Worm (Caenorhabditis elegans) whole organism, L3 larva: ENCODE results near the gene F52D2.6.

Experiments used
- ceh-16 ChIP-seq: sonication (generic microtip); optimal IDR thresholded peaks from 2 replicates; lab custom pipeline; 2017; ENCODE audit warnings: missing biosample characterization, missing genetic modification characterization
- egl-5 ChIP-seq: fragments of 150-350 bp; optimal IDR thresholded peaks from 2 replicates; lab custom pipeline; 2017; ENCODE audit warnings: missing biosample characterization, missing genetic modification reagents, missing genetic modification characterization, inconsistent platforms
- elt-1 ChIP-seq: fragments of 150-350 bp; optimal IDR thresholded peaks from 2 replicates; lab custom pipeline; 2014; ENCODE audit warnings: missing biosample characterization, missing genetic modification characterization
- elt-2 ChIP-seq: sonication (generic microtip); optimal IDR thresholded peaks from 2 replicates; lab custom pipeline; 2016; ENCODE audit warnings: missing genetic modification reagents, mild to moderate bottlenecking, missing genetic modification characterization, missing compliant biosample characterization
- mdl-1 ChIP-seq: fragments of 150-350 bp; optimal IDR thresholded peaks from 2 replicates; lab custom pipeline; 2014; ENCODE audit warnings: missing biosample characterization, missing genetic modification characterization
- mml-1 ChIP-seq: fragments of 150-350 bp; sonication (generic microtip); optimal IDR thresholded peaks from 3 replicates; lab custom pipeline; 2014; ENCODE audit warnings: missing biosample characterization, missing genetic modification characterization
- nhr-28 ChIP-seq: fragments of 150-350 bp; optimal IDR thresholded peaks from 2 replicates; lab custom pipeline; 2014; ENCODE audit warnings: missing biosample characterization, missing genetic modification characterization
- pha-4 ChIP-seq: fragments of 150-350 bp; optimal IDR thresholded peaks from 2 replicates; lab custom pipeline; 2014; ENCODE audit warnings: missing biosample characterization, missing genetic modification reagents, missing genetic modification characterization
- pqm-1 ChIP-seq: fragments of 150-350 bp; optimal IDR thresholded peaks from 2 replicates; lab custom pipeline; 2017; ENCODE audit warnings: missing biosample characterization, missing genetic modification characterization, inconsistent platforms

F52D2.6 gene

DNA sequence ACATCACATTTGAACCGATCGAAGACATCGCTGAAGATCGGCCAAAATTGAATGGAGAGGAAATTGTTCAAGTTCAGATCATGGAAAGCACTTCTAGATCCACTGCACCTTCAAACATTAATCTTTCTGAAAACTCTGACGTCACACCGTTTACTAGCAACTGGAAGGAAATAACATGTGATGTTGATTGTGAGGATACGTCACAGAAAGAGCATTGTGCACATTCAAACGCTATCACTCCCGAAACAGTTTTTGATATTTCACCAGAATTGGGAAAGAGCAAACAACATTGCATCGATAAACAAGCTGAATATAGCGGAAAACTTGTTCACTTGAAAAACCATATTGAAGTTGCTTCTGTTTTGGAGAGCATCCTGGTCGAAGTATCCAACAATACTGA lies 45.8 kb downstream of the F52D2.6 start:
- peak; percentile 34 for TF ChIP-seq pqm-1
- TF ChIP-seq nhr-28 (tag; lab: Kevin White, UChicago): no peak
- no peak for TF ChIP-seq mdl-1 (tag; lab: Kevin White, UChicago)
- TF ChIP-seq ceh-16 (tag; lab: Kevin White, UChicago): no peak
- TF ChIP-seq elt-2 (tag; lab: Kevin White, UChicago): peak; percentile 46
- no peak for TF ChIP-seq mml-1 (tag; lab: Kevin White, UChicago)
- TF ChIP-seq pha-4 (tag; lab: Kevin White, UChicago): peak; percentile 24
- no peak for TF ChIP-seq egl-5 (tag; lab: Kevin White, UChicago)
- no peak for TF ChIP-seq elt-1 (tag; lab: Kevin White, UChicago)

DNA sequence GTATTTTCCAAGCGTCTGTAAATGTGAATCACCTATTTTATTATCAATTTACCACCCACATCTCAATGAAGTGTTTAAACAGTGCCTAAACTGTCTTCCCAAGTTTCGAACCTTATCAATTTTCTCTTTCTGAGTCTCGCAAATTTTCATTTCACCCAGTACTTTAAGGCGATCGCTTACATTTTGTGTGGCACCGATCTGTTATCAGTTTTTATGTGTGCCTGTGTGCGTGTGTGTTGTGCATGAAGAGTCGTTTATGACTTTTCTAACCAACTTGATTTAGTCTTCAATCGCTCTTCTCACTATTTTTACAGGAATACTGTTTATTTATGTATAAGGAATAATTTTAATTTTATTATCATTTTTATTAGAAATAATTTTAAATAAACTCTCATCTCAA lies 49.6 kb downstream of the F52D2.6 start:
- TF ChIP-seq elt-2 (tag; lab: Kevin White, UChicago): peak; percentile 72
- TF ChIP-seq pqm-1: peak; percentile 8
